Worm (Caenorhabditis elegans) whole organism, L1 larva: ENCODE data around the gene K11H12.8.

Experiments
- dpl-1 ChIP-seq, 3 experiments: fragments of 150-350 bp in 2 of 3; sonication (generic microtip) in 1 of 3; optimal IDR thresholded peaks; 2 replicates each; lab custom pipeline; 2014 to 2017; ENCODE audit warnings: missing biosample characterization in 3 of 3, missing genetic modification characterization in 3 of 3, missing genetic modification reagents in 3 of 3
- nhr-85 ChIP-seq: sonication (generic microtip); peaks from one replicate; lab custom pipeline; 2016; ENCODE audit warnings: missing genetic modification characterization, inconsistent platforms, missing compliant biosample characterization
- unc-62 ChIP-seq: fragments of 150-350 bp; optimal IDR thresholded peaks from 2 replicates; lab custom pipeline; 2014; ENCODE audit warnings: missing biosample characterization, missing genetic modification reagents, missing genetic modification characterization

DNA sequence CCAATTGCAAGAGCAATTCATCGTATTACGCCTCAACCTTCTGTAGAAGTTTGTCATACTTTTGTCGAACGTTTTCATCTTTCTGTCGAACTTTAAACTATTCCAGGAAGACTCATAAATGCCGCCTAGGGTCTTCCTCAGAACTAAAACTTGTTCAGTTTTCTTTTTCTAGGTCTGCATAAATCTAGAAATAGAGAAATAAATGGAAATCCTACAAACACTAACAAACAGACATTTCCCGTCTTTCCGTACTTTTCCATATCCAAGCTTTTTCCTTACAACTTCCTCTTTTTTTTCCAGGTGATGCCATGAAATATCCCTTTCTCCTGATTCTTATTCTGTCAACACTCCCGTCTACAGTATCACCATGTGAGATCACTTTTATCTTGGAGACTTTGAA, 29.0 kb downstream of the K11H12.8 start, which contains the start of gene cutl-28:
- TF ChIP-seq unc-62 (GFP tag; lab: Kevin White, UChicago) (no peak), nhr-85 (tag; lab: Kevin White, UChicago) (peak; percentile 2), dpl-1 (GFP tag; optimal IDR thresholded peaks at IDR 0.05; lab: Kevin White, UChicago) (no peak)
